Worm (Caenorhabditis elegans) whole organism, L3 larva: ENCODE measurements around the gene F23H11.7.

Experiments used
- ZK546.5 ChIP-seq: sonication (generic microtip); optimal IDR thresholded peaks from 2 replicates; lab custom pipeline; 2017; ENCODE audit warnings: missing biosample characterization, missing genetic modification characterization
- aly-2 ChIP-seq: fragments of 150-350 bp; optimal IDR thresholded peaks from 2 replicates; lab custom pipeline; 2014; ENCODE audit warnings: missing biosample characterization, missing genetic modification characterization
- ceh-16 ChIP-seq: sonication (generic microtip); optimal IDR thresholded peaks from 2 replicates; lab custom pipeline; 2017; ENCODE audit warnings: missing biosample characterization, missing genetic modification characterization
- ceh-28 ChIP-seq: fragments of 150-350 bp; optimal IDR thresholded peaks from 2 replicates; lab custom pipeline; 2014; ENCODE audit warnings: missing biosample characterization, missing genetic modification reagents, missing genetic modification characterization
- ceh-82 ChIP-seq: fragments of 150-350 bp; optimal IDR thresholded peaks from 2 replicates; lab custom pipeline; 2014; ENCODE audit warnings: missing biosample characterization, missing genetic modification characterization
- ceh-9 ChIP-seq: sonication (generic microtip); optimal IDR thresholded peaks from 2 replicates; lab custom pipeline; 2018; ENCODE audit warnings: missing biosample characterization, missing genetic modification characterization
- daf-12 ChIP-seq: fragments of 150-350 bp; optimal IDR thresholded peaks from 2 replicates; lab custom pipeline; 2014; ENCODE audit warnings: missing biosample characterization, missing genetic modification reagents, missing genetic modification characterization
- egl-27 ChIP-seq: sonication (generic microtip); optimal IDR thresholded peaks from 4 replicates; lab custom pipeline; 2017; ENCODE audit warnings: missing biosample characterization, missing genetic modification reagents, missing genetic modification characterization
- egl-5 ChIP-seq: fragments of 150-350 bp; optimal IDR thresholded peaks from 2 replicates; lab custom pipeline; 2017; ENCODE audit warnings: missing biosample characterization, missing genetic modification reagents, missing genetic modification characterization, inconsistent platforms
- elt-1 ChIP-seq: fragments of 150-350 bp; optimal IDR thresholded peaks from 2 replicates; lab custom pipeline; 2014; ENCODE audit warnings: missing biosample characterization, missing genetic modification characterization
- elt-2 ChIP-seq: sonication (generic microtip); optimal IDR thresholded peaks from 2 replicates; lab custom pipeline; 2016; ENCODE audit warnings: missing genetic modification reagents, mild to moderate bottlenecking, missing genetic modification characterization, missing compliant biosample characterization
- fkh-10 ChIP-seq: sonication (generic microtip); optimal IDR thresholded peaks from 2 replicates; lab custom pipeline; 2017; ENCODE audit warnings: missing biosample characterization, missing genetic modification reagents, missing genetic modification characterization
- fkh-2 ChIP-seq: fragments of 150-350 bp; optimal IDR thresholded peaks from 2 replicates; lab custom pipeline; 2014; ENCODE audit warnings: missing biosample characterization, missing genetic modification reagents, missing genetic modification characterization
- fos-1 ChIP-seq: fragments of 150-350 bp; optimal IDR thresholded peaks from 2 replicates; lab custom pipeline; 2014; ENCODE audit warnings: missing biosample characterization, missing genetic modification characterization
- hmg-11 ChIP-seq: sonication (generic microtip); optimal IDR thresholded peaks from 2 replicates; lab custom pipeline; 2016; ENCODE audit warnings: missing genetic modification characterization, missing compliant biosample characterization
- jun-1 ChIP-seq: fragments of 150-350 bp; optimal IDR thresholded peaks from 2 replicates; lab custom pipeline; 2014; ENCODE audit warnings: missing biosample characterization, missing genetic modification reagents, missing genetic modification characterization
- lin-39 ChIP-seq: fragments of 150-350 bp; optimal IDR thresholded peaks from 2 replicates; lab custom pipeline; 2018; ENCODE audit warnings: missing biosample characterization, missing genetic modification reagents, missing genetic modification characterization
- mdl-1 ChIP-seq: fragments of 150-350 bp; optimal IDR thresholded peaks from 2 replicates; lab custom pipeline; 2014; ENCODE audit warnings: missing biosample characterization, missing genetic modification characterization
- mml-1 ChIP-seq: fragments of 150-350 bp; sonication (generic microtip); optimal IDR thresholded peaks from 3 replicates; lab custom pipeline; 2014; ENCODE audit warnings: missing biosample characterization, missing genetic modification characterization
- nfya-1 ChIP-seq: sonication (generic microtip); optimal IDR thresholded peaks from 2 replicates; lab custom pipeline; 2017; ENCODE audit warnings: missing genetic modification characterization, mild to moderate bottlenecking, missing compliant biosample characterization, antibody characterized with exemption, moderate library complexity; ENCODE audit not compliant: insufficient read depth
- nhr-11 ChIP-seq: fragments of 150-350 bp; optimal IDR thresholded peaks from 2 replicates; lab custom pipeline; 2014; ENCODE audit warnings: missing biosample characterization, missing genetic modification characterization
- nhr-12 ChIP-seq: fragments of 150-350 bp; optimal IDR thresholded peaks from 2 replicates; lab custom pipeline; 2014; ENCODE audit warnings: missing biosample characterization, missing genetic modification characterization
- nhr-23 ChIP-seq: fragments of 150-350 bp; optimal IDR thresholded peaks from 2 replicates; lab custom pipeline; 2014; ENCODE audit warnings: missing biosample characterization, missing genetic modification reagents, missing genetic modification characterization
- nhr-25 ChIP-seq: sonication (generic microtip); optimal IDR thresholded peaks from 2 replicates; lab custom pipeline; 2017; ENCODE audit warnings: missing biosample characterization, missing genetic modification characterization
- nhr-43 ChIP-seq: sonication (generic microtip); optimal IDR thresholded peaks from 2 replicates; lab custom pipeline; 2016; ENCODE audit warnings: mild to moderate bottlenecking, missing genetic modification characterization, missing compliant biosample characterization; ENCODE audit not compliant: poor library complexity, severe bottlenecking
- nhr-76 ChIP-seq: fragments of 150-350 bp; sonication (generic microtip); optimal IDR thresholded peaks from 5 replicates; lab custom pipeline; 2014; ENCODE audit warnings: missing biosample characterization, missing genetic modification characterization
- nhr-77 ChIP-seq: fragments of 150-350 bp; optimal IDR thresholded peaks from 2 replicates; lab custom pipeline; 2014; ENCODE audit warnings: missing biosample characterization, missing genetic modification characterization
- pha-4 ChIP-seq: fragments of 150-350 bp; optimal IDR thresholded peaks from 2 replicates; lab custom pipeline; 2014; ENCODE audit warnings: missing biosample characterization, missing genetic modification reagents, missing genetic modification characterization
- pqm-1 ChIP-seq: fragments of 150-350 bp; optimal IDR thresholded peaks from 2 replicates; lab custom pipeline; 2017; ENCODE audit warnings: missing biosample characterization, missing genetic modification characterization, inconsistent platforms
- sea-2 ChIP-seq: fragments of 150-350 bp; sonication (generic microtip); optimal IDR thresholded peaks from 4 replicates; lab custom pipeline; 2014; ENCODE audit warnings: missing biosample characterization, missing genetic modification reagents, missing genetic modification characterization
- skn-1 ChIP-seq: fragments of 150-350 bp; optimal IDR thresholded peaks from 2 replicates; lab custom pipeline; 2014; ENCODE audit warnings: missing biosample characterization, missing genetic modification characterization
- snpc-4 ChIP-seq: fragments of 150-350 bp; optimal IDR thresholded peaks from 2 replicates; lab custom pipeline; 2014; ENCODE audit warnings: missing biosample characterization, missing genetic modification characterization
- tbx-2 ChIP-seq: sonication (generic microtip); optimal IDR thresholded peaks from 2 replicates; lab custom pipeline; 2016; ENCODE audit warnings: mild to moderate bottlenecking, missing genetic modification characterization, missing compliant biosample characterization
- unc-62 ChIP-seq: fragments of 150-350 bp; sonication (generic microtip); optimal IDR thresholded peaks from 4 replicates; lab custom pipeline; 2014; ENCODE audit warnings: missing biosample characterization, missing genetic modification reagents, missing genetic modification characterization
- ztf-4 ChIP-seq: fragments of 150-350 bp; optimal IDR thresholded peaks from 2 replicates; lab custom pipeline; 2014; ENCODE audit warnings: missing biosample characterization, missing genetic modification characterization

The F23H11.7 gene

DNA sequence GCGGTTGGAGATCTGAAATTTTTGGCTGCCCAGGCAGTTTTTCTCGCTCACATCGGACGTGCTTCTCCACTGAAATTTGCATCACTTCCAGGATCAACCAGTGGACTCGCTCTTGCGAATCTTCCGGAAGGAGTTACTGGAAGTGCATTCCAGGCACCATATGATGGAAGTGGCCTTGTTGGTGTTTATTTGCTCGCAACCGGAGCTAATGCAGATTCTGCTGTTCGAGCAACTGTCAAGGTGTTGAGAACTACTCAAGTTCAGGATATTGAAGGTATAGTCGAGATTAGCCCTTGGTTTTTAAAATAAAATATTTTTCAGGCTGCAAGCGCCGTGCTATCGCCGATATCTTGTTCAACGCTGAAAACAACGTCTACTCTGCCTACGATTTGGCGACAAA lies 38.4 kb downstream of the F23H11.7 start:
- TF ChIP-seq unc-62 (no peak), nhr-43 (tag; lab: Kevin White, UChicago) (peak; percentile 8)

DNA sequence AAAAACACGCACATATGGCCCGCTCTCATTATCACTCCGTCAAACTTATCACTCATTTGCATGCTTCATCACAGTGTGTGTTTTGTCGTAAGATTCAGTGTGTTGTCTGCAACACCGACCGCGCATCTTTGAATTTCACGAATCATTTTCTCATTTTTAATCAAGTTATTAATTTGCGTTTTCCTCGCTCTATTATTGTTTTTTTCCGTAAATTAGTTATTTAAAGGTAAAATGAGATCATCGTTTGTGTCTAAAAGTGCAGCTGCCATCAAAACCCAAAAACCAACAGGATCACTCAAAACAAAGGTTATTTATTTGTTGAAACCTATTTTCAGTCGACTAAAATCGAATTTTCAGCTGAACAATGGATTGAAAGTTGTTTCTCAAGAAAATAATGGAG lies 39.6 kb downstream of the F23H11.7 start, which contains the start of the genes T24C4.5 and ucr-2.3:
TSS of gene T24C4.5 (minus strand) at position 101 of the 400 bp plus-strand sequence.
TSS of gene ucr-2.3 (plus strand) at position 227 of the 400 bp plus-strand sequence.
- TF ChIP-seq hmg-11 (tag; lab: Kevin White, UChicago) (no peak), jun-1 (no peak), elt-1 (tag; lab: Kevin White, UChicago) (no peak), fos-1 (tag; lab: Kevin White, UChicago) (no peak), ceh-16 (tag; lab: Kevin White, UChicago) (no peak), ceh-82 (no peak), egl-5 (tag; lab: Kevin White, UChicago) (no peak)

DNA sequence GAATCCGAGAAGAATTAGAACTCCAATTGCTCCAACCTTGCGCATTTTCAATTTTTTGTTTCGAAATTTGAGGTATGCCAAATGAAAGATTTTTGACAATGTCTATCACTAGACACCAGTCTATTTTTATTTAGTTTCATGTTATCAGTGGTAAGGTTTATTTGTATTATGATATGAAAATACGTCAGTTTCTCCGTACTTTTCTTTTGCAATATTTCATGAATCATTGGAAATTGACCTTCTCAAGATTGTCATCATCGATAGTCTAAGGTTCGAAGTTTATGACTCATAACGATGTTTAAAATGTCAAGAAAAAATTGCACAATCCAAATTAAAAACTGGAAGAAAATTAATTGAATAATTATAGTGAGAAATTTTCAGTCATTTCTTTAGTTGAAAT lies 45.8 kb downstream of the F23H11.7 start, which contains the start of gene clc-19:
TSS of gene clc-19 (minus strand) at position 135 of the 400 bp plus-strand sequence.
- peak; percentile 90 for TF ChIP-seq pqm-1 (tag; lab: Kevin White, UChicago)
- no peak for TF ChIP-seq nhr-11 (tag; lab: Kevin White, UChicago)
- TF ChIP-seq ceh-9 (tag; lab: Kevin White, UChicago): no peak
- TF ChIP-seq lin-39: no peak
- no peak for TF ChIP-seq nfya-1 (tag; lab: Kevin White, UChicago)
- no peak for TF ChIP-seq nhr-77 (tag; lab: Kevin White, UChicago)
- TF ChIP-seq sea-2 (GFP tag; lab: Kevin White, UChicago): no peak
- TF ChIP-seq elt-2 (tag; lab: Kevin White, UChicago): peak; percentile 30
- TF ChIP-seq nhr-12 (tag; lab: Kevin White, UChicago): no peak
- no peak for TF ChIP-seq nhr-25 (tag; lab: Kevin White, UChicago)
- TF ChIP-seq mml-1 (tag; lab: Kevin White, UChicago): no peak
- no peak for TF ChIP-seq snpc-4
- no peak for TF ChIP-seq elt-1 (tag; lab: Kevin White, UChicago)
- TF ChIP-seq ceh-16 (tag; lab: Kevin White, UChicago): no peak

DNA sequence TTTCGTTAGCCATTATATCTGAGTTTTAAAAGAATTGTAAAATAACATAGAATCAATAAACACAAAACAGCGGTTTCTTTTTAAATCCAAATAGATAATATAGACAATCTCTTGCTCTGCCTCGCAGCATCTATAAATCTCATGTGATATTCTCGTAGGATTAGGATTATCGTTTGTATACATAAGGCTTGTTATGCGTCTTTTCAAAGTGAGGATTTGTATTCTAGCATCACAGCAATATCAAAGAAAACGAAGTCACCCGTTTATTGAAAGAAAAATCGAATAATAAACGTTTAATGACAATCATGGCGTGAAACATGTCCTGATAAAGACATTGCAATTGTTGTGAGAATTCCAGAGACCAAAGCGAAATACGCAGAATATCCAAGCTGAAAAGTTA lies 46.8 kb downstream of the F23H11.7 start, which contains the start of the genes T24C4.3 and clc-20:
TSS of gene T24C4.3 (minus strand) at position 101 of the 400 bp plus-strand sequence.
TSS of gene clc-20 (plus strand) at position 211 of the 400 bp plus-strand sequence.
- TF ChIP-seq mdl-1 (no peak), sea-2 (GFP tag; lab: Kevin White, UChicago) (no peak), aly-2 (tag; lab: Kevin White, UChicago) (no peak), daf-12 (tag; lab: Kevin White, UChicago) (no peak), jun-1 (no peak), tbx-2 (tag; lab: Kevin White, UChicago) (no peak), egl-27 (tag; lab: Kevin White, UChicago) (no peak)

DNA sequence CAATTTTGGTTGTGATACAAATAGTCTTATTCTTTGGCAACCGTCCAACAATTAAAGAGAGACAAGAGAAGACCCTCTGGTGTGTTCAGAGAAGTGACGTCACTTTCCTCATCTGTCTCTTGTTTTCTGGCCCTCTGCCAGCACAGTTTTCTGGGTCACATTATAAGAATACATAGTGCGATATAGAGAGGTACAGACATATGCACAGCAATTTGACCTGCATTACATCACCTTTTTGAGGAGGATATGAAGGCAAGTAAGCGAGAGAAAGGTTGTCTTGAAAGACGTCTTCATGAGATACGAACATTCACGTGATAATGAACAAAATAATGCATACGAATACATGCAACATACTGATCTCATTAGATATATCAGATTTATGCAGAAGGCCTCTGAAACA lies 48.7 kb downstream of the F23H11.7 start:
- TF ChIP-seq fkh-10 (GFP tag; lab: Kevin White, UChicago): no peak
- no peak for TF ChIP-seq nhr-11 (tag; lab: Kevin White, UChicago)
- no peak for TF ChIP-seq ztf-4
- no peak for TF ChIP-seq ceh-82
- TF ChIP-seq ceh-28: no peak
- TF ChIP-seq mml-1 (tag; lab: Kevin White, UChicago): no peak
- TF ChIP-seq nhr-76: no peak
- no peak for TF ChIP-seq skn-1 (tag; lab: Kevin White, UChicago)
- TF ChIP-seq pha-4: no peak
- TF ChIP-seq aly-2 (tag; lab: Kevin White, UChicago): no peak
- TF ChIP-seq nhr-23 (tag; lab: Kevin White, UChicago): no peak
- TF ChIP-seq ZK546.5 (tag; lab: Kevin White, UChicago): no peak
- no peak for TF ChIP-seq fkh-2 (tag; lab: Kevin White, UChicago)
- TF ChIP-seq egl-5 (tag; lab: Kevin White, UChicago): no peak
- no peak for TF ChIP-seq unc-62
- TF ChIP-seq elt-2 (tag; lab: Kevin White, UChicago): no peak
- no peak for TF ChIP-seq nhr-43 (tag; lab: Kevin White, UChicago)
- no peak for TF ChIP-seq nhr-77 (tag; lab: Kevin White, UChicago)
